Worm (Caenorhabditis elegans) whole organism, L2 larva: ENCODE results near the gene fat-5.

Source experiments
- elt-1 ChIP-seq: fragments of 150-350 bp; optimal IDR thresholded peaks from 2 replicates; lab custom pipeline; 2014; ENCODE audit warnings: missing biosample characterization, missing genetic modification characterization
- nhr-12 ChIP-seq: fragments of 150-350 bp; optimal IDR thresholded peaks from 2 replicates; lab custom pipeline; 2014; ENCODE audit warnings: missing biosample characterization, missing genetic modification characterization
- zag-1 ChIP-seq: fragments of 150-350 bp; optimal IDR thresholded peaks from 2 replicates; lab custom pipeline; 2014; ENCODE audit warnings: missing biosample characterization, missing genetic modification characterization

- TF ChIP-seq nhr-12 (tag; lab: Kevin White, UChicago) (no peak), zag-1 (tag; lab: Kevin White, UChicago) (no peak), elt-1 (tag; lab: Kevin White, UChicago) (no peak)
Measured at ce11 chrV:17724704-17725103, at the start of gene fat-5.
